Worm (Caenorhabditis elegans): Measurements from ENCODE around the gene dnj-24.

DNA sequence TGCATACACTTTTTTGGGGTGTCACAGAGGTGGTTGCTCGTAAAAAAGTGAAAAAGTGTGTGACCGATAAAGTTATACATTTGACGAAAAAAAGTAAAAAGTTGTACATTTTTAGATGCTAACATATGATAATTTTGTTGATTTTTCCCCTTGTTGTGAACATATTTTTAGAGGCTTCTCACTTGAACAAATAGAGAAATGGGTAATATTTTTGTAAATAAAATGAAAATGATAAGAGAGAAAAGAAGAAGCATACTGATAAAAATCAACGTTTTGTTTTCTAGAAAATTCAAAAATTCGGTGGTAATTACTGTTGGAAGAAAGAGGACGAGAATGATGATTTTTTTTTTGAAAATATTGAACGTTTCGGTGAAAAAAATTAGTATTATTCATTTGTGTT, 3.6 kb downstream of the dnj-24 start:
- TF ChIP-seq mdl-1 (tag; optimal IDR thresholded peaks at IDR 0.05): no peak
- TF ChIP-seq dpl-1 (GFP tag; optimal IDR thresholded peaks at IDR 0.05): no peak
- no peak for TF ChIP-seq ama-1 (optimal IDR thresholded peaks at IDR 0.05)
- TF ChIP-seq nhr-12 (tag; optimal IDR thresholded peaks at IDR 0.05): no peak
- TF ChIP-seq aly-2 (tag; optimal IDR thresholded peaks at IDR 0.05): no peak
- no peak for TF ChIP-seq pax-3 (tag; optimal IDR thresholded peaks at IDR 0.05)
- TF ChIP-seq blmp-1 (tag; optimal IDR thresholded peaks at IDR 0.05): no peak
- no peak for TF ChIP-seq nhr-11 (tag; optimal IDR thresholded peaks at IDR 0.05)
- TF ChIP-seq unc-86 (tag; optimal IDR thresholded peaks at IDR 0.05): no peak
- TF ChIP-seq lsy-2 (tag; optimal IDR thresholded peaks at IDR 0.05): no peak
- TF ChIP-seq nhr-47 (tag; optimal IDR thresholded peaks at IDR 0.05): no peak
- no peak for TF ChIP-seq fkh-10 (GFP tag; optimal IDR thresholded peaks at IDR 0.05)
- no peak for TF ChIP-seq nhr-19 (GFP tag; conservative IDR thresholded peaks at IDR 0.05)
